Fruit fly (Drosophila melanogaster) whole organism, embryonic: ENCODE data around the gene CG11726.

Source experiments
- CG1529 ChIP-seq: fragments of 200-800 bp; sonication (Bioruptor generic); optimal IDR thresholded peaks from 3 replicates; lab custom pipeline; 2018; ENCODE audit warnings: missing biosample characterization, missing genetic modification characterization
- Sry-β ChIP-seq: fragments of 200-800 bp; sonication (Bioruptor generic); optimal IDR thresholded peaks from 2 replicates; lab custom pipeline; 2018; ENCODE audit warnings: missing biosample characterization, mild to moderate bottlenecking, missing genetic modification characterization, moderate library complexity

- TF ChIP-seq Sry-β (GFP tag; lab: Kevin White, UChicago) (no peak), CG1529 (GFP tag; lab: Kevin White, UChicago) (no peak)
Measured at dm6 chr3L:11407202-11407829, 12.8 kb downstream of the CG11726 start.
